Fruit fly (Drosophila melanogaster) whole organism, prepupa: ENCODE measurements around the gene CG42781.

ENCODE experiments used
- Blimp-1 ChIP-seq: fragments of 200-800 bp; sonication (Bioruptor generic); optimal IDR thresholded peaks from 3 replicates; lab custom pipeline; 2017; ENCODE audit warnings: missing biosample characterization, missing genetic modification characterization, mild to moderate bottlenecking, moderate library complexity, missing genetic modification reagents
- CG10631 ChIP-seq: fragments of 200-800 bp; sonication (Bioruptor generic); optimal IDR thresholded peaks from 2 replicates; lab custom pipeline; 2016; ENCODE audit warnings: missing biosample characterization, missing genetic modification characterization
- CG10669 ChIP-seq: fragments of 200-800 bp; sonication (Bioruptor generic); optimal IDR thresholded peaks from 3 replicates; lab custom pipeline; 2018; ENCODE audit warnings: missing biosample characterization, mild to moderate bottlenecking, missing genetic modification characterization, moderate library complexity
- CG11902 ChIP-seq: fragments of 200-800 bp; sonication (Bioruptor generic); optimal IDR thresholded peaks from 3 replicates; lab custom pipeline; 2016; ENCODE audit warnings: missing biosample characterization, missing genetic modification characterization
- CG15336 ChIP-seq: fragments of 200-800 bp; sonication (Bioruptor generic); IDR thresholded peaks from 2 replicates; pipeline ENCODE4 v1.3.6; 2022; ENCODE audit warnings: missing biosample characterization, missing genetic modification characterization
- CG31627 ChIP-seq: fragments of 200-800 bp; sonication (Bioruptor generic); optimal IDR thresholded peaks from 3 replicates; lab custom pipeline; 2016; ENCODE audit warnings: missing biosample characterization, missing genetic modification characterization
- CG32006 ChIP-seq: fragments of 200-800 bp; sonication (Bioruptor generic); optimal IDR thresholded peaks from 3 replicates; lab custom pipeline; 2017; ENCODE audit warnings: missing biosample characterization, mild to moderate bottlenecking, missing genetic modification characterization
- CG34406 ChIP-seq: fragments of 200-800 bp; sonication (Bioruptor generic); optimal IDR thresholded peaks from 3 replicates; lab custom pipeline; 2016; ENCODE audit warnings: missing biosample characterization, missing genetic modification characterization
- CG3919 ChIP-seq: fragments of 200-800 bp; sonication (Bioruptor generic); optimal IDR thresholded peaks from 3 replicates; lab custom pipeline; 2016; ENCODE audit warnings: missing biosample characterization, missing genetic modification characterization
- CG4318 ChIP-seq: fragments of 200-800 bp; sonication (Bioruptor generic); optimal IDR thresholded peaks from 3 replicates; lab custom pipeline; 2017; ENCODE audit warnings: missing biosample characterization, mild to moderate bottlenecking, missing genetic modification characterization
- CG6163 ChIP-seq: fragments of 200-800 bp; sonication (Bioruptor generic); IDR thresholded peaks from 3 replicates; pipeline ENCODE4 v1.3.6; 2022; ENCODE audit warnings: missing biosample characterization, missing genetic modification characterization
- CG6276 ChIP-seq: fragments of 200-800 bp; sonication (Bioruptor generic); optimal IDR thresholded peaks from 2 replicates; lab custom pipeline; 2017; ENCODE audit warnings: missing biosample characterization, mild to moderate bottlenecking, missing genetic modification characterization
- CG6792 ChIP-seq: fragments of 200-800 bp; sonication (Bioruptor generic); optimal IDR thresholded peaks from 3 replicates; lab custom pipeline; 2016; ENCODE audit warnings: missing biosample characterization, missing genetic modification characterization
- CG6854 ChIP-seq: fragments of 200-800 bp; sonication (Bioruptor generic); optimal IDR thresholded peaks from 2 replicates; lab custom pipeline; 2017; ENCODE audit warnings: missing biosample characterization, mild to moderate bottlenecking, missing genetic modification characterization
- CG8119 ChIP-seq: fragments of 200-800 bp; sonication (Bioruptor generic); IDR thresholded peaks from 3 replicates; pipeline ENCODE4 v1.3.6; 2022; ENCODE audit warnings: missing biosample characterization, missing genetic modification characterization
- CG8632 ChIP-seq: fragments of 200-800 bp; sonication (Bioruptor generic); optimal IDR thresholded peaks from 3 replicates; lab custom pipeline; 2016; ENCODE audit warnings: missing biosample characterization, missing genetic modification characterization
- Eip78C ChIP-seq: fragments of 200-800 bp; sonication (Bioruptor generic); peaks from one replicate; lab custom pipeline; 2016; ENCODE audit warnings: missing biosample characterization, missing genetic modification characterization
- Eip93F ChIP-seq: fragments of 200-800 bp; sonication (Bioruptor generic); optimal IDR thresholded peaks from 2 replicates; lab custom pipeline; 2016; ENCODE audit warnings: missing biosample characterization, mild to moderate bottlenecking, missing genetic modification characterization
- Ets21C ChIP-seq: fragments of 200-800 bp; sonication (Bioruptor generic); optimal IDR thresholded peaks from 3 replicates; lab custom pipeline; 2016; ENCODE audit warnings: missing biosample characterization, missing genetic modification characterization
- Gug ChIP-seq: fragments of 200-800 bp; sonication (Bioruptor generic); IDR thresholded peaks from 2 replicates; pipeline ENCODE4 v1.3.6; 2022; ENCODE audit warnings: missing biosample characterization, missing genetic modification characterization
- Hr38 ChIP-seq: sonication (Bioruptor generic); optimal IDR thresholded peaks from 2 replicates; lab custom pipeline; 2016; ENCODE audit warnings: missing biosample characterization, missing genetic modification characterization
- Hr39 ChIP-seq: fragments of 200-800 bp; sonication (Bioruptor generic); optimal IDR thresholded peaks from 2 replicates; lab custom pipeline; 2016; ENCODE audit warnings: missing biosample characterization, missing genetic modification characterization
- Hr4 ChIP-seq: fragments of 200-800 bp; sonication (Bioruptor generic); optimal IDR thresholded peaks from 3 replicates; lab custom pipeline; 2016; ENCODE audit warnings: missing biosample characterization, missing genetic modification characterization
- Lpt ChIP-seq: fragments of 200-800 bp; sonication (Bioruptor generic); optimal IDR thresholded peaks from 3 replicates; lab custom pipeline; 2016; ENCODE audit warnings: missing biosample characterization, missing genetic modification characterization
- Met ChIP-seq: fragments of 200-800 bp; sonication (Bioruptor generic); optimal IDR thresholded peaks from 3 replicates; lab custom pipeline; 2016; ENCODE audit warnings: missing biosample characterization, missing genetic modification characterization
- OdsH ChIP-seq: fragments of 200-800 bp; sonication (Bioruptor generic); optimal IDR thresholded peaks from 3 replicates; lab custom pipeline; 2016; ENCODE audit warnings: missing biosample characterization, missing genetic modification characterization
- Smox ChIP-seq: fragments of 200-800 bp; sonication (Bioruptor generic); optimal IDR thresholded peaks from 3 replicates; lab custom pipeline; 2016; ENCODE audit warnings: missing biosample characterization, missing genetic modification characterization
- Sox14 ChIP-seq: fragments of 200-800 bp; sonication (Bioruptor generic); optimal IDR thresholded peaks from 3 replicates; lab custom pipeline; 2016; ENCODE audit warnings: missing biosample characterization, missing genetic modification characterization
- Sox15 ChIP-seq: fragments of 200-800 bp; sonication (Bioruptor generic); optimal IDR thresholded peaks from 3 replicates; lab custom pipeline; 2016; ENCODE audit warnings: missing biosample characterization, missing genetic modification characterization
- achi ChIP-seq: fragments of 200-800 bp; sonication (Bioruptor generic); optimal IDR thresholded peaks from 3 replicates; lab custom pipeline; 2016; ENCODE audit warnings: missing biosample characterization, missing genetic modification characterization
- acj6 ChIP-seq: fragments of 200-800 bp; sonication (Bioruptor generic); optimal IDR thresholded peaks from 3 replicates; lab custom pipeline; 2016; ENCODE audit warnings: missing biosample characterization, missing genetic modification characterization
- dsx ChIP-seq: fragments of 200-800 bp; optimal IDR thresholded peaks from 3 replicates; lab custom pipeline; 2019; ENCODE audit warnings: missing biosample characterization, mild to moderate bottlenecking, missing genetic modification characterization, moderate library complexity; ENCODE audit not compliant: poor library complexity, severe bottlenecking
- eg ChIP-seq: fragments of 200-800 bp; sonication (Bioruptor generic); IDR thresholded peaks from 3 replicates; pipeline ENCODE4 v1.3.6; 2022; ENCODE audit warnings: missing biosample characterization, missing genetic modification characterization
- esn ChIP-seq: fragments of 200-800 bp; sonication (Bioruptor generic); optimal IDR thresholded peaks from 2 replicates; lab custom pipeline; 2016; ENCODE audit warnings: missing biosample characterization, mild to moderate bottlenecking, missing genetic modification characterization, moderate library complexity
- fd85E ChIP-seq: fragments of 200-800 bp; sonication (Bioruptor generic); optimal IDR thresholded peaks from 3 replicates; lab custom pipeline; 2016; ENCODE audit warnings: missing biosample characterization, missing genetic modification characterization
- fkh ChIP-seq: fragments of 200-800 bp; sonication (Bioruptor generic); optimal IDR thresholded peaks from 3 replicates; lab custom pipeline; 2017; ENCODE audit warnings: missing biosample characterization, mild to moderate bottlenecking, missing genetic modification characterization, moderate library complexity
- lz ChIP-seq: fragments of 200-800 bp; sonication (Bioruptor generic); optimal IDR thresholded peaks from 3 replicates; lab custom pipeline; 2016; ENCODE audit warnings: missing biosample characterization, missing genetic modification characterization
- net ChIP-seq: fragments of 200-800 bp; sonication (Bioruptor generic); optimal IDR thresholded peaks from 3 replicates; lab custom pipeline; 2016; ENCODE audit warnings: missing biosample characterization, missing genetic modification characterization
- pdm3 ChIP-seq: fragments of 200-800 bp; sonication (Bioruptor generic); optimal IDR thresholded peaks from 3 replicates; lab custom pipeline; 2016; ENCODE audit warnings: missing biosample characterization, missing genetic modification characterization
- spab ChIP-seq: fragments of 200-800 bp; sonication (Bioruptor generic); optimal IDR thresholded peaks from 2 replicates; lab custom pipeline; 2017; ENCODE audit warnings: missing biosample characterization, mild to moderate bottlenecking, missing genetic modification characterization, missing genetic modification reagents
- svp ChIP-seq: fragments of 200-800 bp; sonication (Bioruptor generic); peaks from one replicate; lab custom pipeline; 2016; ENCODE audit warnings: missing biosample characterization, missing genetic modification characterization
- topi ChIP-seq: fragments of 200-800 bp; sonication (Bioruptor generic); optimal IDR thresholded peaks from 3 replicates; lab custom pipeline; 2016; ENCODE audit warnings: missing biosample characterization, missing genetic modification characterization

CG42781 gene

DNA sequence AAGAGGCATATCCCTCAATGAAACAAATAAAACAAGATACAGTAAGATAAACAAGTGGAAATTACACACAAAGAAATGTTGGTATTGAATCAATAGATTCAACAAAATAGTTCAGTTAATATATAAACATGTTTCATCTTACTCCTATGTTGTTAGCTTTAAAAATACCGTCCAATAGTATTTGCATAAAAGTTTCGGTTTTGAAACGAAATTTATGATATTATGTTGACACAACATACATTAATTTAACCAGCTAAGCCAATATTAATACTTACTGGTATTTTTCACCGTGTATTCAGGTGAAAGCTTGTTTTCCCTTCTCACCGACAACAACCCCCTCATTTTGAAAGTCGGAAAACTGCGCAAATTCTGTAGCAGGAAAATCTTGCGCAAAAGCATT is 44.3 kb downstream of the CG42781 start:
- TF ChIP-seq eg (GFP tag; lab: Robert Waterston, UW) (no peak), net (GFP tag; lab: Kevin White, UChicago) (peak; percentile 6), CG11902 (GFP tag; lab: Kevin White, UChicago) (no peak), Blimp-1 (no peak), lz (GFP tag; lab: Kevin White, UChicago) (peak; percentile 30), CG6276 (GFP tag; lab: Kevin White, UChicago) (peak; percentile 43), CG8119 (GFP tag; lab: Robert Waterston, UW) (peak; percentile 35; the same call in 1 of the 3 replicates), Sox15 (GFP tag; lab: Kevin White, UChicago) (peak; percentile 29), svp (GFP tag; lab: Kevin White, UChicago) (peak; percentile 54), dsx (no peak), Ets21C (GFP tag; lab: Kevin White, UChicago) (peak; percentile 4), CG10631 (peak; percentile 8), acj6 (GFP tag; lab: Kevin White, UChicago) (peak; percentile 42), Smox (peak; percentile 28), CG8632 (GFP tag; lab: Kevin White, UChicago) (peak; percentile 17), topi (GFP tag; lab: Kevin White, UChicago) (peak; percentile 46), achi (GFP tag; lab: Kevin White, UChicago) (peak; percentile 43), spab (no peak), CG15336 (GFP tag; lab: Robert Waterston, UW) (peak; percentile 68), CG6792 (GFP tag; lab: Kevin White, UChicago) (peak; percentile 35), Hr39 (peak; percentile 23), OdsH (GFP tag; lab: Kevin White, UChicago) (peak; percentile 24), CG34406 (GFP tag; lab: Kevin White, UChicago) (peak; percentile 13), Eip93F (GFP tag; lab: Kevin White, UChicago) (no peak), Met (GFP tag; lab: Kevin White, UChicago) (peak; percentile 34), Lpt (GFP tag; lab: Kevin White, UChicago) (peak; percentile 39), esn (peak; percentile 55), pdm3 (GFP tag; lab: Kevin White, UChicago) (peak; percentile 42), fd85E (GFP tag; lab: Kevin White, UChicago) (no peak), CG4318 (GFP tag; lab: Kevin White, UChicago) (peak; percentile 57), fkh (peak; percentile 64), Eip78C (GFP tag; lab: Kevin White, UChicago) (peak; percentile 88), Hr38 (no peak), CG3919 (GFP tag; lab: Kevin White, UChicago) (peak; percentile 27), CG10669 (peak; percentile 3), CG6854 (no peak), Gug (GFP tag; lab: Robert Waterston, UW) (0 out of 2 replicates have a peak, but pooled peaks have one; percentile 35), Hr4 (GFP tag; lab: Kevin White, UChicago) (peak; percentile 69), Sox14 (GFP tag; lab: Kevin White, UChicago) (peak; percentile 25), CG32006 (peak; percentile 74), CG31627 (GFP tag; lab: Kevin White, UChicago) (peak; percentile 32)

DNA sequence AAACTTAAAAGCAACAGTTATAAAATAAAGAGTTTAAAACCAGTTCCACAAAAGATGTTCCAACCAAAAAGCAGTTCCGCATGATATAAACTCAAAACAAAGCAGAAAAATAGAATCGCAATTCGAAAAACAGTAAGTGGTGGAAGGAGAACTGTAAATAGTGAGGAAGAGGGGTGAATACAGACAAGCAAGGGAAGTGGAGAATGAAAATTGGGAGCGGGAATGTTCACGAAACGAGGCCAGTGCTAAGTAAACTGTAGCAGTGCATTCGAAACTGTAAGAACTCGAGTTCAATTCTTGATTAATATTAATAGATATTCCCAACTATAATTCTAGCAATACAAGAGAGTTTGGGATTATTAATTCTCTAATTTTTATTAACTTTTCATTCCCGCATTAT is 44.8 kb downstream of the CG42781 start:
- TF ChIP-seq CG10669 (peak; percentile 26), CG6792 (GFP tag; lab: Kevin White, UChicago) (no peak), CG6163 (GFP tag; lab: Robert Waterston, UW) (0 out of 3 replicates have a peak, but pooled peaks have one; percentile 41)
